Worm (Caenorhabditis elegans) whole organism, young adult: ENCODE results near the gene nyn-3.

Experiments
- B0019.2 ChIP-seq: fragments of 200-800 bp; sonication (Bioruptor generic); conservative IDR thresholded peaks from 2 replicates; pipeline ENCODE4 v1.3.6; 2022; ENCODE audit warnings: missing genetic modification reagents, missing genetic modification characterization, missing compliant biosample characterization
- B0035.1 ChIP-seq: sonication (generic microtip); optimal IDR thresholded peaks from 2 replicates; lab custom pipeline; 2016; ENCODE audit warnings: missing genetic modification characterization, mild to moderate bottlenecking, missing compliant biosample characterization, missing genotype, missing genetic modification reagents
- F23B12.7 ChIP-seq: sonication (generic microtip); optimal IDR thresholded peaks from 2 replicates; lab custom pipeline; 2017; ENCODE audit warnings: missing genetic modification characterization, mild to moderate bottlenecking, missing compliant biosample characterization, antibody characterized with exemption, moderate library complexity; ENCODE audit not compliant: insufficient read depth
- F33H1.4 ChIP-seq: fragments of 200-800 bp; sonication (Bioruptor generic); IDR thresholded peaks from 2 replicates; pipeline ENCODE4 v1.3.6; 2022; ENCODE audit warnings: missing genetic modification reagents, missing genetic modification characterization, missing compliant biosample characterization
- F37B4.10 ChIP-seq: fragments of 200-800 bp; sonication (Bioruptor generic); IDR thresholded peaks from 2 replicates; pipeline ENCODE4 v1.3.6; 2022; ENCODE audit warnings: missing genetic modification characterization, missing compliant biosample characterization
- F39B2.1 ChIP-seq: fragments of 200-800 bp; sonication (Bioruptor generic); IDR thresholded peaks from 2 replicates; pipeline ENCODE4 v1.3.6; 2022; ENCODE audit warnings: missing genetic modification reagents, missing genetic modification characterization, missing compliant biosample characterization
- F55B11.4 ChIP-seq: sonication (generic microtip); optimal IDR thresholded peaks from 2 replicates; lab custom pipeline; 2016; ENCODE audit warnings: missing compliant biosample characterization, missing genetic modification characterization, borderline replicate concordance; ENCODE audit not compliant: insufficient read depth
- F57A8.1 ChIP-seq: fragments of 200-800 bp; sonication (Bioruptor generic); optimal IDR thresholded peaks from 2 replicates; lab custom pipeline; 2018; ENCODE audit warnings: mild to moderate bottlenecking, missing genetic modification characterization, moderate library complexity, missing compliant biosample characterization
- K11D2.4 ChIP-seq: fragments of 200-800 bp; sonication (Bioruptor generic); IDR thresholded peaks from 2 replicates; pipeline ENCODE4 v1.3.6; 2022; ENCODE audit warnings: missing genetic modification reagents, missing genetic modification characterization, missing compliant biosample characterization
- T07F8.4 ChIP-seq: sonication (generic microtip); optimal IDR thresholded peaks from 2 replicates; lab custom pipeline; 2016; ENCODE audit warnings: mild to moderate bottlenecking, missing genetic modification characterization, moderate library complexity, missing compliant biosample characterization
- Y53F4B.3 ChIP-seq: fragments of 200-800 bp; sonication (Bioruptor generic); IDR thresholded peaks from 2 replicates; pipeline ENCODE4 v1.3.6; 2022; ENCODE audit warnings: missing genetic modification reagents, missing genetic modification characterization, missing compliant biosample characterization
- Y67H2A.10 ChIP-seq: fragments of 200-800 bp; sonication (Bioruptor generic); conservative IDR thresholded peaks from 2 replicates; pipeline ENCODE4 v1.3.6; 2022; ENCODE audit warnings: missing genetic modification reagents, missing genetic modification characterization, missing compliant biosample characterization
- Y95B8A.8 ChIP-seq: fragments of 200-800 bp; sonication (Bioruptor generic); IDR thresholded peaks from 2 replicates; pipeline ENCODE4 v1.3.6; 2022; ENCODE audit warnings: missing genetic modification reagents, missing genetic modification characterization, missing compliant biosample characterization
- ama-1 ChIP-seq, 3 experiments: fragments of 150-350 bp in 1 of 3; sonication (generic microtip) in 2 of 3; optimal IDR thresholded peaks; 2 replicates each; lab custom pipeline; 2014 to 2018; ENCODE audit warnings: missing biosample characterization in 2 of 3, missing genetic modification characterization in 2 of 3, missing genetic modification reagents in 2 of 3
- athp-1 ChIP-seq: sonication (generic microtip); optimal IDR thresholded peaks from 2 replicates; lab custom pipeline; 2017; ENCODE audit warnings: mild to moderate bottlenecking, missing genetic modification characterization, missing compliant biosample characterization
- ccch-3 ChIP-seq: fragments of 200-800 bp; sonication (Bioruptor generic); optimal IDR thresholded peaks from 2 replicates; lab custom pipeline; 2018; ENCODE audit warnings: mild to moderate bottlenecking, missing genetic modification characterization, missing compliant biosample characterization
- cebp-1 ChIP-seq, 2 experiments: fragments of 200-800 bp in 1 of 2; sonication (Bioruptor generic) in 1 of 2; sonication (generic microtip) in 1 of 2; IDR thresholded peaks in 1 of 2; optimal IDR thresholded peaks in 1 of 2; 2 replicates each; pipeline versions ENCODE4 v1.3.6 to Lab custom; 2017 to 2022; ENCODE audit warnings: missing compliant biosample characterization in 2 of 2, missing genetic modification characterization in 2 of 2, mild to moderate bottlenecking in 1 of 2, missing genetic modification reagents in 1 of 2, moderate library complexity in 1 of 2
- ceh-27 ChIP-seq: fragments of 200-800 bp; sonication (Bioruptor generic); optimal IDR thresholded peaks from 2 replicates; lab custom pipeline; 2018; ENCODE audit warnings: mild to moderate bottlenecking, missing genetic modification characterization, moderate library complexity, missing compliant biosample characterization
- ceh-79 ChIP-seq: sonication (generic microtip); optimal IDR thresholded peaks from 2 replicates; lab custom pipeline; 2017; ENCODE audit warnings: mild to moderate bottlenecking, missing genetic modification characterization, missing compliant biosample characterization
- ceh-91 ChIP-seq: fragments of 200-800 bp; sonication (Bioruptor generic); IDR thresholded peaks from 2 replicates; pipeline ENCODE4 v1.3.6; 2022; ENCODE audit warnings: missing genetic modification reagents, missing genetic modification characterization, missing compliant biosample characterization
- dpff-1 ChIP-seq: sonication (generic microtip); optimal IDR thresholded peaks from 2 replicates; lab custom pipeline; 2017; ENCODE audit warnings: mild to moderate bottlenecking, missing genetic modification characterization, missing compliant biosample characterization
- egrh-3 ChIP-seq: fragments of 200-800 bp; sonication (Bioruptor generic); IDR thresholded peaks from 2 replicates; pipeline ENCODE4 v1.3.6; 2022; ENCODE audit warnings: missing genetic modification reagents, missing genetic modification characterization, missing compliant biosample characterization
- fkh-3 ChIP-seq: sonication (generic microtip); optimal IDR thresholded peaks from 2 replicates; lab custom pipeline; 2016; ENCODE audit warnings: mild to moderate bottlenecking, missing genetic modification characterization, missing compliant biosample characterization
- gei-17 ChIP-seq: fragments of 200-800 bp; sonication (Bioruptor generic); optimal IDR thresholded peaks from 2 replicates; lab custom pipeline; 2018; ENCODE audit warnings: mild to moderate bottlenecking, missing genetic modification characterization, missing compliant biosample characterization
- hlh-12 ChIP-seq: sonication (generic microtip); optimal IDR thresholded peaks from 2 replicates; lab custom pipeline; 2016; ENCODE audit warnings: missing genetic modification characterization, missing compliant biosample characterization
- hmg-1.2 ChIP-seq: fragments of 200-800 bp; sonication (Bioruptor generic); IDR thresholded peaks from 2 replicates; pipeline ENCODE4 v1.3.6; 2022; ENCODE audit warnings: missing genetic modification reagents, missing genetic modification characterization, missing compliant biosample characterization
- hmg-20 ChIP-seq: fragments of 200-800 bp; sonication (Bioruptor generic); IDR thresholded peaks from 2 replicates; pipeline ENCODE4 v1.3.6; 2022; ENCODE audit warnings: missing genetic modification reagents, missing genetic modification characterization, missing compliant biosample characterization
- let-607 ChIP-seq, 2 experiments: fragments of 200-800 bp in 1 of 2; sonication (Bioruptor generic) in 1 of 2; sonication (generic microtip) in 1 of 2; optimal IDR thresholded peaks; 2 replicates each; lab custom pipeline; 2016 to 2018; ENCODE audit warnings: mild to moderate bottlenecking in 2 of 2, missing compliant biosample characterization in 2 of 2, missing genetic modification characterization in 2 of 2, moderate library complexity in 2 of 2, missing genotype in 1 of 2
- lin-26 ChIP-seq: fragments of 200-800 bp; sonication (Bioruptor generic); IDR thresholded peaks from 2 replicates; pipeline ENCODE4 v1.3.6; 2022; ENCODE audit warnings: missing genetic modification reagents, missing genetic modification characterization, missing compliant biosample characterization
- lin-40 ChIP-seq: sonication (generic microtip); optimal IDR thresholded peaks from 2 replicates; lab custom pipeline; 2016; ENCODE audit warnings: missing genetic modification characterization, mild to moderate bottlenecking, missing compliant biosample characterization, missing genotype, missing genetic modification reagents
- lir-1 ChIP-seq: fragments of 200-800 bp; sonication (Bioruptor generic); conservative IDR thresholded peaks from 2 replicates; pipeline ENCODE4 v1.3.6; 2022; ENCODE audit warnings: missing genetic modification reagents, missing genetic modification characterization, missing compliant biosample characterization
- madf-6 ChIP-seq: fragments of 200-800 bp; sonication (Bioruptor generic); IDR thresholded peaks from 2 replicates; pipeline ENCODE4 v1.3.6; 2022; ENCODE audit warnings: missing genetic modification reagents, missing genetic modification characterization, missing compliant biosample characterization
- mxl-1 ChIP-seq: sonication (generic microtip); optimal IDR thresholded peaks from 2 replicates; lab custom pipeline; 2016; ENCODE audit warnings: missing genetic modification characterization, missing compliant biosample characterization
- nfya-1 ChIP-seq: sonication (generic microtip); optimal IDR thresholded peaks from 2 replicates; lab custom pipeline; 2017; ENCODE audit warnings: antibody characterized with exemption, missing compliant biosample characterization, missing genetic modification characterization, borderline replicate concordance; ENCODE audit not compliant: insufficient read depth
- nfya-2 ChIP-seq: fragments of 200-800 bp; sonication (Bioruptor generic); IDR thresholded peaks from 2 replicates; pipeline ENCODE4 v1.3.6; 2022; ENCODE audit warnings: missing genetic modification reagents, missing genetic modification characterization, missing compliant biosample characterization
- nhr-179 ChIP-seq: sonication (generic microtip); optimal IDR thresholded peaks from 2 replicates; lab custom pipeline; 2016; ENCODE audit warnings: mild to moderate bottlenecking, missing genetic modification characterization, missing compliant biosample characterization
- nhr-90 ChIP-seq: sonication (generic microtip); optimal IDR thresholded peaks from 2 replicates; lab custom pipeline; 2016; ENCODE audit warnings: missing genotype, mild to moderate bottlenecking, missing genetic modification characterization, missing compliant biosample characterization
- pbrm-1 ChIP-seq: fragments of 200-800 bp; sonication (Bioruptor generic); IDR thresholded peaks from 2 replicates; pipeline ENCODE4 v1.3.6; 2022; ENCODE audit warnings: missing genetic modification reagents, missing genetic modification characterization, missing compliant biosample characterization
- rec-8 ChIP-seq, 2 experiments: sonication (generic microtip); optimal IDR thresholded peaks; 2 replicates each; lab custom pipeline; 2016; ENCODE audit warnings: mild to moderate bottlenecking in 2 of 2, missing genetic modification characterization in 2 of 2, missing genetic modification reagents in 2 of 2, missing genotype in 2 of 2, missing biosample characterization in 1 of 2, missing compliant biosample characterization in 1 of 2, moderate library complexity in 1 of 2
- rpc-1 ChIP-seq, 2 experiments: fragments of 150-350 bp in 1 of 2; sonication (generic microtip) in 1 of 2; optimal IDR thresholded peaks; 2 replicates each; lab custom pipeline; 2014 to 2018; ENCODE audit warnings: missing biosample characterization in 1 of 2, missing genetic modification characterization in 1 of 2, missing genetic modification reagents in 1 of 2, missing genotype in 1 of 2
- snpc-1.1 ChIP-seq: sonication (generic microtip); optimal IDR thresholded peaks from 2 replicates; lab custom pipeline; 2017; ENCODE audit warnings: missing genetic modification characterization, mild to moderate bottlenecking, missing compliant biosample characterization, antibody characterized with exemption, moderate library complexity, missing genotype, missing genetic modification reagents; ENCODE audit not compliant: insufficient read depth
- tbx-9 ChIP-seq: sonication (generic microtip); optimal IDR thresholded peaks from 2 replicates; lab custom pipeline; 2016; ENCODE audit warnings: borderline replicate concordance, missing genetic modification characterization, inconsistent platforms, missing compliant biosample characterization
- zfh-2 ChIP-seq: fragments of 200-800 bp; sonication (Bioruptor generic); conservative IDR thresholded peaks from 2 replicates; pipeline ENCODE4 v1.3.6; 2022; ENCODE audit warnings: missing genetic modification reagents, missing genetic modification characterization, missing compliant biosample characterization
- ztf-18 ChIP-seq: sonication (generic microtip); optimal IDR thresholded peaks from 2 replicates; lab custom pipeline; 2016; ENCODE audit warnings: missing genotype, mild to moderate bottlenecking, missing genetic modification characterization, missing compliant biosample characterization
- ztf-6 ChIP-seq: fragments of 200-800 bp; sonication (Bioruptor generic); IDR thresholded peaks from 2 replicates; pipeline ENCODE4 v1.3.6; 2022; ENCODE audit warnings: missing genetic modification reagents, missing genetic modification characterization, missing compliant biosample characterization

The nyn-3 gene

DNA sequence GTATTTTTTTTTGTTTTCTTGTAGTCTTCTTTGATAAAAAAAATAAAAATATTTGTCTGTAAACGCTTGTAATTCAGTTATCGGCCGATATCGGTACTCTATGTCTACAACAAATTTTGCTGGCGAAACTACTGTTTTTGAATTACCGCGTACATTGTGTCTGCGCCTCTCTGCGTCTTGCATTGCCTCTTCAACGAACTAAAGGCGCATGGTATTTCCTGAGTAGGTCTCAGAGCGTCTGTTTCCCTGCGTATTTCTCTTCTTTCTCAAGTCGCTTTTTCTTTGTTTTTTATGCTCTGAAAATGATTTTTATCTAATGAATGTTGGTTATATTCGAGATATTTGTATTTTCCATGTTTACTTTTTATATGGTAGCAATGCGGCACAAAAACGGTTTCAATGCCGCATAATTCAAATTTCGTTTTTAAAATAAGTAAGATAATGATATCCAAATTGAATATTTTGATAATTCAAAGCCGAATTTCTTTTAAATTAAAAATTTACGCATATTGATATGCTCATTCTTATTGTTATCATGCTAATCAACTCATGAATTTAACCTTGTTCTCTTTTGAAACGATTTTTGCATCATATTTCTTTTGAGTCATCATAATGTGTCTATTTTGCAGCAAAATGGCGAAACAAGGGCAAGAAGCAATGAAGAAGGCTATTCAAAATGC is 41.5 kb downstream of the nyn-3 start, which contains the start of gene phb-2 (continued):
- TF ChIP-seq ceh-27 (GFP tag; lab: Kevin White, UChicago), result peak; percentile 68
- TF ChIP-seq B0035.1 (tag; lab: Kevin White, UChicago), result no peak
- TF ChIP-seq F39B2.1, result no peak
- peak; percentile 48; the same call in 1 of the 2 replicates for TF ChIP-seq pbrm-1
- TF ChIP-seq Y53F4B.3 (GFP tag; lab: Robert Waterston, UW), result no peak
- no peak; the same call in 1 of the 2 replicates for TF ChIP-seq lir-1
- TF ChIP-seq nfya-2 (GFP tag; lab: Robert Waterston, UW), result no peak
- TF ChIP-seq K11D2.4 (GFP tag; lab: Robert Waterston, UW), result no peak
- TF ChIP-seq ccch-3 (GFP tag; lab: Kevin White, UChicago), result peak; percentile 2
- no peak for TF ChIP-seq ceh-79 (tag; lab: Kevin White, UChicago)
- TF ChIP-seq Y95B8A.8, result no peak
- TF ChIP-seq ama-1 (optimal IDR thresholded peaks at IDR 0.05; lab: Kevin White, UChicago), result no peak
- peak in 1 of 2 experiments; percentile 32 for TF ChIP-seq ama-1 (GFP tag; optimal IDR thresholded peaks at IDR 0.05; lab: Kevin White, UChicago)
- no peak for TF ChIP-seq tbx-9 (tag; lab: Kevin White, UChicago)
- TF ChIP-seq hmg-1.2, result peak; percentile 92
- TF ChIP-seq athp-1 (tag; lab: Kevin White, UChicago), result no peak
- no peak for TF ChIP-seq nfya-1 (tag; lab: Kevin White, UChicago)
- no peak for TF ChIP-seq rec-8 (tag; optimal IDR thresholded peaks at IDR 0.05; lab: Kevin White, UChicago)
- TF ChIP-seq zfh-2, result no peak
- TF ChIP-seq gei-17 (GFP tag; lab: Kevin White, UChicago), result no peak
- no peak for TF ChIP-seq fkh-3 (tag; lab: Kevin White, UChicago)
- 0 out of 2 replicates have a peak, but pooled peaks have one; percentile 14 for TF ChIP-seq cebp-1 (GFP tag; IDR thresholded peaks at IDR 0.05; lab: Robert Waterston, UW)
- peak; percentile 59 for TF ChIP-seq cebp-1 (tag; optimal IDR thresholded peaks at IDR 0.05; lab: Kevin White, UChicago)
- peak; percentile 95 for TF ChIP-seq F23B12.7
- TF ChIP-seq lin-26 (GFP tag; lab: Robert Waterston, UW), result peak; percentile 26; the same call in 1 of the 2 replicates
- no peak for TF ChIP-seq nhr-90 (tag; lab: Kevin White, UChicago)
- no peak for TF ChIP-seq B0019.2
- TF ChIP-seq Y67H2A.10, result no peak
- TF ChIP-seq ztf-6 (GFP tag; lab: Robert Waterston, UW), result no peak
- TF ChIP-seq F55B11.4 (tag; lab: Kevin White, UChicago), result no peak
- no peak for TF ChIP-seq F57A8.1 (GFP tag; lab: Kevin White, UChicago)
- no peak for TF ChIP-seq hmg-20
- no peak for TF ChIP-seq F37B4.10 (GFP tag; lab: Robert Waterston, UW)
- no peak for TF ChIP-seq dpff-1 (tag; lab: Kevin White, UChicago)
- no peak for TF ChIP-seq snpc-1.1 (tag; lab: Kevin White, UChicago)
- TF ChIP-seq lin-40 (tag; lab: Kevin White, UChicago), result peak; percentile 38
- TF ChIP-seq egrh-3 (GFP tag; lab: Robert Waterston, UW), result no peak
- TF ChIP-seq T07F8.4 (tag; lab: Kevin White, UChicago), result no peak
- TF ChIP-seq rpc-1 (optimal IDR thresholded peaks at IDR 0.05; lab: Kevin White, UChicago), result no peak
- no peak for TF ChIP-seq rpc-1 (tag; optimal IDR thresholded peaks at IDR 0.05; lab: Kevin White, UChicago)
- TF ChIP-seq mxl-1 (tag; lab: Kevin White, UChicago), result no peak
- TF ChIP-seq let-607 (tag; optimal IDR thresholded peaks at IDR 0.05; lab: Kevin White, UChicago), result no peak
- TF ChIP-seq madf-6 (GFP tag; lab: Robert Waterston, UW), result peak; percentile 55
- TF ChIP-seq F33H1.4, result peak; percentile 84
- peak; percentile 52 for TF ChIP-seq ceh-91 (GFP tag; lab: Robert Waterston, UW)
- no peak for TF ChIP-seq nhr-179 (tag; lab: Kevin White, UChicago)
- TF ChIP-seq ztf-18 (tag; lab: Kevin White, UChicago), result peak; percentile 27
- TF ChIP-seq hlh-12, result no peak
